Worm (Caenorhabditis elegans): ENCODE measurements around the gene Y116A8C.27.

- TF ChIP-seq snpc-4 (tag; optimal IDR thresholded peaks at IDR 0.05) (no peak), skn-1 (tag; optimal IDR thresholded peaks at IDR 0.05) (no peak), nhr-237 (tag; optimal IDR thresholded peaks at IDR 0.05) (no peak), ceh-82 (tag; optimal IDR thresholded peaks at IDR 0.05) (no peak), ZK546.5 (tag; optimal IDR thresholded peaks at IDR 0.05) (no peak), nhr-77 (tag; optimal IDR thresholded peaks at IDR 0.05) (no peak)
Measured at ce11 chrIV:17100148-17100547, 4.1 kb upstream of the Y116A8C.27 start, which contains the start of gene bca-2.

Measured in whole organism, L2 larva.